Worm (Caenorhabditis elegans): ENCODE measurements around the gene R07E5.11.

ce11 chrIII:4417956-4418355, 2.9 kb upstream of the R07E5.11 start, which contains the start of the genes R07E5.19 and pdcd-2:
- TF ChIP-seq ama-1 (optimal IDR thresholded peaks at IDR 0.05) (no peak), ceh-9 (tag; optimal IDR thresholded peaks at IDR 0.05) (no peak), ZK546.5 (tag; optimal IDR thresholded peaks at IDR 0.05) (no peak), ztf-11 (tag; optimal IDR thresholded peaks at IDR 0.05) (no peak), nfya-1 (tag; optimal IDR thresholded peaks at IDR 0.05; ENCODE audit: insufficient read depth) (no peak), lin-39 (tag; optimal IDR thresholded peaks at IDR 0.05) (no peak)
